Fruit fly (Drosophila melanogaster): ENCODE data around the gene Gal.
A peak's percentile ranks its signal among the peaks of the same experiment; 100 is the strongest.

dm6 chr2L:6045972-6046718 lies 39.5 kb upstream of the Gal start, which contains the start of gene Pfas:
- TF ChIP-seq Hr83 (GFP tag; optimal IDR thresholded peaks at IDR 0.05; ENCODE audit: poor library complexity, severe bottlenecking): no peak
- peak; percentile 80 for TF ChIP-seq fru (GFP tag; optimal IDR thresholded peaks at IDR 0.05)
- no peak for TF ChIP-seq pan (optimal IDR thresholded peaks at IDR 0.05)
- TF ChIP-seq OdsH (GFP tag; optimal IDR thresholded peaks at IDR 0.05): peak; percentile 65
- TF ChIP-seq GATAd (GFP tag; optimal IDR thresholded peaks at IDR 0.05): no peak
- TF ChIP-seq foxo (GFP tag; optimal IDR thresholded peaks at IDR 0.05): peak in 1 of 2 experiments; percentile 74
- TF ChIP-seq Abd-B (GFP tag; optimal IDR thresholded peaks at IDR 0.05): no peak
- no peak for TF ChIP-seq jim (GFP tag; optimal IDR thresholded peaks at IDR 0.05)
- peak; percentile 57 for TF ChIP-seq psq (GFP tag; optimal IDR thresholded peaks at IDR 0.05)
- peak; percentile 82 for TF ChIP-seq br (GFP tag; optimal IDR thresholded peaks at IDR 0.05)
- peak; percentile 52 for TF ChIP-seq CG32264 (GFP tag; optimal IDR thresholded peaks at IDR 0.05)
- no peak for TF ChIP-seq tai (GFP tag; optimal IDR thresholded peaks at IDR 0.05)
